Fruit fly (Drosophila melanogaster) whole organism, embryonic: Measurements from ENCODE around the gene CG34026.

ENCODE experiments used
- Adf1 ChIP-seq: fragments of 200-800 bp; sonication (Bioruptor generic); IDR thresholded peaks from 2 replicates; pipeline ENCODE4 v1.3.6; 2022; ENCODE audit warnings: missing biosample characterization, missing genetic modification characterization
- Antp ChIP-seq: fragments of 200-800 bp; sonication (Bioruptor generic); optimal IDR thresholded peaks from 3 replicates; lab custom pipeline; 2016; ENCODE audit warnings: missing biosample characterization, missing genetic modification characterization
- B-H2 ChIP-seq: fragments of 200-800 bp; sonication (Bioruptor generic); optimal IDR thresholded peaks from 2 replicates; lab custom pipeline; 2018; ENCODE audit warnings: missing biosample characterization, mild to moderate bottlenecking, missing genetic modification characterization
- BEAF-32 ChIP-seq: fragments of 200-800 bp; sonication (Bioruptor generic); optimal IDR thresholded peaks from 3 replicates; lab custom pipeline; 2017; ENCODE audit warnings: missing biosample characterization, missing genetic modification characterization, mild to moderate bottlenecking, moderate library complexity, missing genetic modification reagents
- CG10462 ChIP-seq: fragments of 200-800 bp; sonication (Bioruptor generic); optimal IDR thresholded peaks from 2 replicates; lab custom pipeline; 2016; ENCODE audit warnings: missing biosample characterization, missing genetic modification characterization
- CG1529 ChIP-seq: fragments of 200-800 bp; sonication (Bioruptor generic); optimal IDR thresholded peaks from 3 replicates; lab custom pipeline; 2018; ENCODE audit warnings: missing biosample characterization, missing genetic modification characterization
- CG16813 ChIP-seq: fragments of 200-800 bp; sonication (Bioruptor generic); IDR thresholded peaks from 3 replicates; pipeline ENCODE4 v1.3.6; 2022; ENCODE audit warnings: missing biosample characterization, missing genetic modification characterization; ENCODE audit not compliant: partially characterized antibody
- CG2129 ChIP-seq: fragments of 200-800 bp; sonication (Bioruptor generic); IDR thresholded peaks from 2 replicates; pipeline ENCODE4 v1.3.6; 2022; ENCODE audit warnings: missing biosample characterization, missing genetic modification characterization; ENCODE audit not compliant: partially characterized antibody
- CG3065 ChIP-seq: fragments of 200-800 bp; sonication (Bioruptor generic); optimal IDR thresholded peaks from 2 replicates; lab custom pipeline; 2016; ENCODE audit warnings: missing biosample characterization, missing genetic modification characterization
- CG3281 ChIP-seq: fragments of 200-800 bp; sonication (Bioruptor generic); optimal IDR thresholded peaks from 3 replicates; lab custom pipeline; 2017; ENCODE audit warnings: missing biosample characterization, mild to moderate bottlenecking, missing genetic modification characterization
- CG4424 ChIP-seq: fragments of 200-800 bp; sonication (Bioruptor generic); optimal IDR thresholded peaks from 3 replicates; lab custom pipeline; 2016; ENCODE audit warnings: missing biosample characterization, missing genetic modification characterization
- CG4854 ChIP-seq: fragments of 200-800 bp; sonication (Bioruptor generic); optimal IDR thresholded peaks from 2 replicates; lab custom pipeline; 2016; ENCODE audit warnings: missing biosample characterization, missing genetic modification characterization, inconsistent platforms
- CG6813 ChIP-seq: fragments of 200-800 bp; sonication (Bioruptor generic); optimal IDR thresholded peaks from 2 replicates; lab custom pipeline; 2017; ENCODE audit warnings: missing biosample characterization, missing genetic modification characterization, mild to moderate bottlenecking, moderate library complexity, missing genetic modification reagents
- CG8359 ChIP-seq: fragments of 200-800 bp; sonication (Bioruptor generic); optimal IDR thresholded peaks from 2 replicates; lab custom pipeline; 2017; ENCODE audit warnings: missing biosample characterization, mild to moderate bottlenecking, missing genetic modification characterization, borderline replicate concordance
- CG8765 ChIP-seq: fragments of 200-800 bp; sonication (Bioruptor generic); IDR thresholded peaks from 2 replicates; pipeline ENCODE4 v1.3.6; 2022; ENCODE audit warnings: missing biosample characterization, missing genetic modification characterization
- CTCF ChIP-seq: fragments of 200-800 bp; sonication (Bioruptor generic); optimal IDR thresholded peaks from 2 replicates; lab custom pipeline; 2017; ENCODE audit warnings: missing biosample characterization, mild to moderate bottlenecking, missing genetic modification characterization, moderate library complexity
- CkIIα-i1 ChIP-seq: fragments of 200-800 bp; sonication (Bioruptor generic); IDR thresholded peaks from 2 replicates; pipeline ENCODE4 v1.3.6; 2022; ENCODE audit warnings: missing biosample characterization, missing genetic modification characterization
- D ChIP-seq, 2 experiments: fragments of 200-800 bp in 1 of 2; fragments of >200 bp in 1 of 2; sonication (Bioruptor generic) in 1 of 2; optimal IDR thresholded peaks; 2 replicates in 1 of 2; 3 replicates in 1 of 2; lab custom pipeline; 2017; ENCODE audit warnings: mild to moderate bottlenecking in 1 of 2, missing biosample characterization in 1 of 2, missing genetic modification characterization in 1 of 2, missing genetic modification reagents in 1 of 2
- Dip3 ChIP-seq: fragments of 200-800 bp; sonication (Bioruptor generic); optimal IDR thresholded peaks from 3 replicates; lab custom pipeline; 2016; ENCODE audit warnings: missing biosample characterization, missing genetic modification characterization
- Dref ChIP-seq: fragments of 200-800 bp; sonication (Bioruptor generic); IDR thresholded peaks from 2 replicates; pipeline ENCODE4 v1.3.6; 2022; ENCODE audit warnings: missing biosample characterization, missing genetic modification characterization
- H15 ChIP-seq: fragments of 200-800 bp; sonication (Bioruptor generic); IDR thresholded peaks from 3 replicates; pipeline ENCODE4 v1.3.6; 2022; ENCODE audit warnings: missing biosample characterization, missing genetic modification characterization
- Kr ChIP-seq: fragments of 200-800 bp; sonication (Bioruptor generic); optimal IDR thresholded peaks from 2 replicates; lab custom pipeline; 2017; ENCODE audit warnings: missing biosample characterization, mild to moderate bottlenecking, missing genetic modification characterization
- Mrtf ChIP-seq: fragments of 200-800 bp; sonication (Bioruptor generic); IDR thresholded peaks from 3 replicates; pipeline ENCODE4 v1.3.6; 2022; ENCODE audit warnings: missing biosample characterization, missing genetic modification characterization
- NFAT ChIP-seq: fragments of 200-800 bp; sonication (Bioruptor generic); IDR thresholded peaks from 2 replicates; pipeline ENCODE4 v1.3.6; 2022; ENCODE audit warnings: missing biosample characterization, missing genetic modification characterization
- Nf-YA ChIP-seq: fragments of 200-800 bp; sonication (Bioruptor generic); IDR thresholded peaks from 2 replicates; pipeline ENCODE4 v1.3.6; 2022; ENCODE audit warnings: missing biosample characterization, missing genetic modification characterization
- Usf ChIP-seq: fragments of 200-800 bp; sonication (Bioruptor generic); optimal IDR thresholded peaks from 2 replicates; lab custom pipeline; 2017; ENCODE audit warnings: missing genotype, missing biosample characterization, missing genetic modification characterization
- al ChIP-seq: fragments of 200-800 bp; sonication (Bioruptor generic); IDR thresholded peaks from 2 replicates; pipeline ENCODE4 v1.3.6; 2022; ENCODE audit warnings: missing biosample characterization, missing genetic modification characterization
- chm ChIP-seq: fragments of 200-800 bp; sonication (Bioruptor generic); IDR thresholded peaks from 2 replicates; pipeline ENCODE4 v1.3.6; 2022; ENCODE audit warnings: missing biosample characterization, missing genetic modification characterization
- crc ChIP-seq: fragments of 200-800 bp; sonication (Bioruptor generic); optimal IDR thresholded peaks from 2 replicates; lab custom pipeline; 2016; ENCODE audit warnings: missing biosample characterization, missing genetic modification characterization
- croc ChIP-seq: fragments of 200-800 bp; sonication (Bioruptor generic); conservative IDR thresholded peaks from 3 replicates; pipeline ENCODE4 v1.3.6; 2022; ENCODE audit warnings: missing biosample characterization, missing genetic modification characterization
- da ChIP-seq: fragments of 200-800 bp; sonication (Bioruptor generic); optimal IDR thresholded peaks from 2 replicates; lab custom pipeline; 2016; ENCODE audit warnings: missing biosample characterization, missing genetic modification characterization
- dimm ChIP-seq: fragments of 200-800 bp; sonication (Bioruptor generic); IDR thresholded peaks from 2 replicates; pipeline ENCODE4 v1.3.6; 2022; ENCODE audit warnings: missing biosample characterization, missing genetic modification characterization
- dmrt11E ChIP-seq: fragments of 200-800 bp; sonication (Bioruptor generic); optimal IDR thresholded peaks from 3 replicates; lab custom pipeline; 2018; ENCODE audit warnings: missing biosample characterization, mild to moderate bottlenecking, missing genetic modification characterization, moderate library complexity
- emc ChIP-seq: fragments of 200-800 bp; sonication (Bioruptor generic); optimal IDR thresholded peaks from 2 replicates; lab custom pipeline; 2016; ENCODE audit warnings: missing biosample characterization, missing genetic modification characterization
- hbn ChIP-seq: fragments of 200-800 bp; sonication (Bioruptor generic); IDR thresholded peaks from 2 replicates; pipeline ENCODE4 v1.3.6; 2022; ENCODE audit warnings: missing biosample characterization, missing genetic modification characterization; ENCODE audit not compliant: partially characterized antibody
- hkb ChIP-seq, 2 experiments: fragments of 200-800 bp in 1 of 2; fragments of >200 bp in 1 of 2; sonication (Bioruptor generic) in 1 of 2; IDR thresholded peaks in 1 of 2; optimal IDR thresholded peaks in 1 of 2; 2 replicates each; pipeline versions ENCODE4 v1.3.6 to Lab custom; 2017 to 2022; ENCODE audit warnings: missing biosample characterization in 1 of 2, missing genetic modification characterization in 1 of 2
- jing ChIP-seq: fragments of 200-800 bp; sonication (Bioruptor generic); optimal IDR thresholded peaks from 2 replicates; lab custom pipeline; 2018; ENCODE audit warnings: missing biosample characterization, mild to moderate bottlenecking, missing genetic modification characterization
- kay ChIP-seq: fragments of 200-800 bp; sonication (Bioruptor generic); optimal IDR thresholded peaks from 2 replicates; lab custom pipeline; 2016; ENCODE audit warnings: missing biosample characterization, missing genetic modification characterization
- lab ChIP-seq: fragments of 200-800 bp; sonication (Bioruptor generic); optimal IDR thresholded peaks from 3 replicates; lab custom pipeline; 2017; ENCODE audit warnings: missing biosample characterization, missing genetic modification characterization, mild to moderate bottlenecking, moderate library complexity, missing genetic modification reagents
- onecut ChIP-seq: fragments of 200-800 bp; sonication (Bioruptor generic); IDR thresholded peaks from 2 replicates; pipeline ENCODE4 v1.3.6; 2022; ENCODE audit warnings: missing biosample characterization, missing genetic modification characterization
- pnt ChIP-seq: fragments of 200-800 bp; sonication (Bioruptor generic); optimal IDR thresholded peaks from 3 replicates; lab custom pipeline; 2016; ENCODE audit warnings: missing biosample characterization, missing genetic modification characterization
- pros ChIP-seq: fragments of 200-800 bp; sonication (Bioruptor generic); optimal IDR thresholded peaks from 3 replicates; lab custom pipeline; 2019; ENCODE audit warnings: missing biosample characterization, mild to moderate bottlenecking, missing genetic modification characterization, moderate library complexity
- rib ChIP-seq: fragments of 200-800 bp; sonication (Bioruptor generic); IDR thresholded peaks from 2 replicates; pipeline ENCODE4 v1.3.6; 2022; ENCODE audit warnings: missing biosample characterization, missing genetic modification characterization
- slp2 ChIP-seq: fragments of 200-800 bp; sonication (Bioruptor generic); optimal IDR thresholded peaks from 2 replicates; lab custom pipeline; 2016; ENCODE audit warnings: missing biosample characterization, missing genetic modification characterization
- tap ChIP-seq: fragments of 200-800 bp; optimal IDR thresholded peaks from 3 replicates; lab custom pipeline; 2019; ENCODE audit warnings: missing biosample characterization, mild to moderate bottlenecking, missing genetic modification characterization, moderate library complexity
- tgo ChIP-seq: fragments of 200-800 bp; sonication (Bioruptor generic); IDR thresholded peaks from 3 replicates; pipeline ENCODE4 v1.3.6; 2022; ENCODE audit warnings: missing biosample characterization, missing genetic modification characterization
- tna ChIP-seq: fragments of 200-800 bp; sonication (Bioruptor generic); IDR thresholded peaks from 2 replicates; pipeline ENCODE4 v1.3.6; 2022; ENCODE audit warnings: missing biosample characterization, missing genetic modification characterization; ENCODE audit not compliant: partially characterized antibody
- trem ChIP-seq: fragments of 200-800 bp; optimal IDR thresholded peaks from 3 replicates; lab custom pipeline; 2019; ENCODE audit warnings: missing biosample characterization, mild to moderate bottlenecking, missing genetic modification characterization, moderate library complexity
- tx ChIP-seq: fragments of 200-800 bp; sonication (Bioruptor generic); optimal IDR thresholded peaks from 2 replicates; lab custom pipeline; 2016; ENCODE audit warnings: missing biosample characterization, missing genetic modification characterization
- unc-4 ChIP-seq: fragments of 200-800 bp; sonication (Bioruptor generic); IDR thresholded peaks from 2 replicates; pipeline ENCODE4 v1.3.6; 2022; ENCODE audit warnings: missing biosample characterization, missing genetic modification characterization; ENCODE audit not compliant: partially characterized antibody

CG34026 gene

dm6 chrX:9554346-9554808 is 20.8 kb downstream of the CG34026 start, which contains the start of gene RpS28b (continued):
- TF ChIP-seq tx (GFP tag; lab: Kevin White, UChicago), result peak; percentile 63
- TF ChIP-seq Usf (GFP tag; lab: Kevin White, UChicago), result peak; percentile 85
- TF ChIP-seq H15, result peak; percentile 93
- TF ChIP-seq Dip3 (GFP tag; lab: Kevin White, UChicago), result peak; percentile 85
- peak; percentile 72 for TF ChIP-seq Kr
- TF ChIP-seq B-H2 (GFP tag; lab: Kevin White, UChicago), result peak; percentile 95
- peak; percentile 91 for TF ChIP-seq emc
- peak; percentile 97 for TF ChIP-seq chm (GFP tag; lab: Robert Waterston, UW)
- peak; percentile 66 for TF ChIP-seq jing
- TF ChIP-seq CG3065 (GFP tag; lab: Kevin White, UChicago), result no peak
- no peak for TF ChIP-seq CG10462 (GFP tag; lab: Kevin White, UChicago)
- TF ChIP-seq Antp (GFP tag; lab: Kevin White, UChicago), result peak; percentile 86
- peak; percentile 97 for TF ChIP-seq Dref (GFP tag; lab: Robert Waterston, UW)
- peak; percentile 55 for TF ChIP-seq Adf1 (GFP tag; lab: Robert Waterston, UW)
- peak; percentile 94 for TF ChIP-seq CG6813 (GFP tag; lab: Kevin White, UChicago)
- TF ChIP-seq pnt (GFP tag; lab: Kevin White, UChicago), result peak; percentile 7
- TF ChIP-seq BEAF-32 (GFP tag; lab: Kevin White, UChicago), result peak; percentile 85
- TF ChIP-seq CkIIα-i1 (GFP tag; lab: Robert Waterston, UW), result no peak
- TF ChIP-seq dimm (GFP tag; lab: Robert Waterston, UW), result peak; percentile 83
- peak; percentile 83 for TF ChIP-seq CG16813 (GFP tag; lab: Robert Waterston, UW)
- TF ChIP-seq tna (GFP tag; lab: Robert Waterston, UW), result peak; percentile 40
- peak; percentile 80 for TF ChIP-seq tgo
- TF ChIP-seq CG1529 (GFP tag; lab: Kevin White, UChicago), result peak; percentile 79
- peak; percentile 69 for TF ChIP-seq crc (GFP tag; lab: Kevin White, UChicago)
- TF ChIP-seq Nf-YA (GFP tag; lab: Robert Waterston, UW), result peak; percentile 87
- TF ChIP-seq hkb (optimal IDR thresholded peaks at IDR 0.05; lab: Kevin White, UChicago), result no peak
- TF ChIP-seq hkb (GFP tag; IDR thresholded peaks at IDR 0.05; lab: Robert Waterston, UW), result peak; percentile 81
- TF ChIP-seq CG3281 (GFP tag; lab: Kevin White, UChicago), result peak; percentile 90
- TF ChIP-seq CG8359 (GFP tag; lab: Kevin White, UChicago), result peak; percentile 81
- TF ChIP-seq CG4424 (GFP tag; lab: Kevin White, UChicago), result peak; percentile 83
- peak; percentile 83 for TF ChIP-seq CG4854 (GFP tag; lab: Kevin White, UChicago)
- peak; percentile 39; the same call in 1 of the 2 replicates for TF ChIP-seq CG2129 (GFP tag; lab: Robert Waterston, UW)
- peak; percentile 76 for TF ChIP-seq croc (GFP tag; lab: Robert Waterston, UW)
- peak; percentile 62 for TF ChIP-seq tap (tag; lab: Kevin White, UChicago)
- peak; percentile 74 for TF ChIP-seq CG8765 (GFP tag; lab: Robert Waterston, UW)
- TF ChIP-seq D (optimal IDR thresholded peaks at IDR 0.05; lab: Kevin White, UChicago), result no peak
- peak; percentile 81 for TF ChIP-seq D (GFP tag; optimal IDR thresholded peaks at IDR 0.05; lab: Kevin White, UChicago)
- TF ChIP-seq da (GFP tag; lab: Kevin White, UChicago), result peak; percentile 78
- peak; percentile 90 for TF ChIP-seq Mrtf (GFP tag; lab: Robert Waterston, UW)
- TF ChIP-seq slp2 (GFP tag; lab: Kevin White, UChicago), result peak; percentile 89
- TF ChIP-seq al (GFP tag; lab: Robert Waterston, UW), result peak; percentile 76
- peak; percentile 10 for TF ChIP-seq pros
- TF ChIP-seq unc-4 (GFP tag; lab: Robert Waterston, UW), result peak; percentile 56
- TF ChIP-seq NFAT (GFP tag; lab: Robert Waterston, UW), result peak; percentile 97
- TF ChIP-seq CTCF (GFP tag; lab: Kevin White, UChicago), result peak; percentile 56
- TF ChIP-seq onecut, result peak; percentile 94
- TF ChIP-seq kay (GFP tag; lab: Kevin White, UChicago), result no peak
- peak; percentile 53; the same call in 1 of the 2 replicates for TF ChIP-seq hbn (GFP tag; lab: Robert Waterston, UW)
- peak; percentile 87 for TF ChIP-seq rib (GFP tag; lab: Robert Waterston, UW)
- TF ChIP-seq lab (GFP tag; lab: Kevin White, UChicago), result peak; percentile 97
- peak; percentile 61 for TF ChIP-seq dmrt11E
- TF ChIP-seq trem (tag; lab: Kevin White, UChicago), result peak; percentile 44
